Worm (Caenorhabditis elegans): Measurements from ENCODE around the gene T24C4.10.

T24C4.10 gene

ce11 chrIII:873432-873831, 17.6 kb downstream of the T24C4.10 start, which contains the start of gene clc-19:
clc-19 (minus strand) TSS chrIII:873566.
- TF ChIP-seq jun-1 (tag; optimal IDR thresholded peaks at IDR 0.05) (no peak), pha-4 (tag; optimal IDR thresholded peaks at IDR 0.05) (no peak), pqm-1 (tag; optimal IDR thresholded peaks at IDR 0.05) (peak; percentile 90), elt-2 (tag; optimal IDR thresholded peaks at IDR 0.05) (peak; percentile 30)

- TF ChIP-seq sea-2 (GFP tag; optimal IDR thresholded peaks at IDR 0.05), result no peak
- no peak for TF ChIP-seq lin-39 (tag; optimal IDR thresholded peaks at IDR 0.05)
- TF ChIP-seq nhr-11 (tag; optimal IDR thresholded peaks at IDR 0.05), result no peak
- no peak for TF ChIP-seq elt-2 (tag; optimal IDR thresholded peaks at IDR 0.05)
- TF ChIP-seq R02D3.7 (tag; optimal IDR thresholded peaks at IDR 0.05), result no peak
- no peak for TF ChIP-seq egl-27 (tag; optimal IDR thresholded peaks at IDR 0.05)
- TF ChIP-seq nhr-76 (tag; optimal IDR thresholded peaks at IDR 0.05), result no peak
- no peak for TF ChIP-seq elt-1 (tag; optimal IDR thresholded peaks at IDR 0.05)
- TF ChIP-seq elt-3 (tag; optimal IDR thresholded peaks at IDR 0.05), result no peak
- no peak for TF ChIP-seq nhr-23 (tag; optimal IDR thresholded peaks at IDR 0.05)
- no peak for TF ChIP-seq nhr-28 (tag; optimal IDR thresholded peaks at IDR 0.05)
- TF ChIP-seq nhr-237 (tag; optimal IDR thresholded peaks at IDR 0.05), result no peak
- no peak for TF ChIP-seq nfya-1 (tag; optimal IDR thresholded peaks at IDR 0.05; ENCODE audit: insufficient read depth)
- TF ChIP-seq hmg-11 (tag; optimal IDR thresholded peaks at IDR 0.05), result no peak
- no peak for TF ChIP-seq fkh-10 (GFP tag; optimal IDR thresholded peaks at IDR 0.05)
- TF ChIP-seq mdl-1 (tag; optimal IDR thresholded peaks at IDR 0.05), result no peak
Measured at ce11 chrIII:872373-872772, 18.7 kb downstream of the T24C4.10 start, which contains the start of the genes T24C4.3 and clc-20. T24C4.3 (minus strand) TSS chrIII:872473. clc-20 (plus strand) TSS chrIII:872583.

ce11 chrIII:870555-870954, 20.5 kb downstream of the T24C4.10 start:
- TF ChIP-seq mml-1 (tag; optimal IDR thresholded peaks at IDR 0.05), result no peak
- no peak for TF ChIP-seq nhr-25 (tag; optimal IDR thresholded peaks at IDR 0.05)
- TF ChIP-seq pha-4 (tag; optimal IDR thresholded peaks at IDR 0.05), result no peak
- no peak for TF ChIP-seq sea-2 (GFP tag; optimal IDR thresholded peaks at IDR 0.05)
- no peak for TF ChIP-seq pqm-1 (tag; optimal IDR thresholded peaks at IDR 0.05)
- no peak for TF ChIP-seq egl-27 (tag; optimal IDR thresholded peaks at IDR 0.05)
- TF ChIP-seq egl-5 (tag; optimal IDR thresholded peaks at IDR 0.05), result no peak
- no peak for TF ChIP-seq nhr-28 (tag; optimal IDR thresholded peaks at IDR 0.05)
- TF ChIP-seq aly-2 (tag; optimal IDR thresholded peaks at IDR 0.05), result no peak
- no peak for TF ChIP-seq mdl-1 (tag; optimal IDR thresholded peaks at IDR 0.05)
- no peak for TF ChIP-seq nhr-23 (tag; optimal IDR thresholded peaks at IDR 0.05)
- TF ChIP-seq lin-15B (tag; optimal IDR thresholded peaks at IDR 0.05), result no peak
- no peak for TF ChIP-seq unc-62 (GFP tag; optimal IDR thresholded peaks at IDR 0.05)
- no peak for TF ChIP-seq lsy-12 (tag; optimal IDR thresholded peaks at IDR 0.05)
- TF ChIP-seq daf-12 (tag; optimal IDR thresholded peaks at IDR 0.05), result no peak

- TF ChIP-seq zag-1 (tag; optimal IDR thresholded peaks at IDR 0.05), result no peak
- TF ChIP-seq R02D3.7 (tag; optimal IDR thresholded peaks at IDR 0.05), result no peak
- no peak for TF ChIP-seq elt-2 (tag; optimal IDR thresholded peaks at IDR 0.05)
- no peak for TF ChIP-seq aly-2 (tag; optimal IDR thresholded peaks at IDR 0.05)
- no peak for TF ChIP-seq ztf-4 (tag; optimal IDR thresholded peaks at IDR 0.05)
- no peak for TF ChIP-seq nhr-25 (tag; optimal IDR thresholded peaks at IDR 0.05)
- TF ChIP-seq eor-1 (tag; optimal IDR thresholded peaks at IDR 0.05), result no peak
- TF ChIP-seq ama-1 (optimal IDR thresholded peaks at IDR 0.05), result no peak
- no peak for TF ChIP-seq nfya-1 (tag; optimal IDR thresholded peaks at IDR 0.05; ENCODE audit: insufficient read depth)
Measured at ce11 chrIII:869869-870268, 21.2 kb downstream of the T24C4.10 start, which contains the start of gene T24C4.2. T24C4.2 (minus strand) TSS chrIII:869969.

- TF ChIP-seq pha-4 (tag; optimal IDR thresholded peaks at IDR 0.05) (no peak), nhr-12 (tag; optimal IDR thresholded peaks at IDR 0.05) (no peak), nhr-67 (tag; optimal IDR thresholded peaks at IDR 0.05) (no peak), jun-1 (tag; optimal IDR thresholded peaks at IDR 0.05) (no peak), nhr-28 (tag; optimal IDR thresholded peaks at IDR 0.05) (no peak), pqm-1 (tag; optimal IDR thresholded peaks at IDR 0.05) (no peak), hmg-11 (tag; optimal IDR thresholded peaks at IDR 0.05) (no peak), ZK546.5 (tag; optimal IDR thresholded peaks at IDR 0.05) (no peak), fkh-10 (GFP tag; optimal IDR thresholded peaks at IDR 0.05) (no peak), ceh-9 (tag; optimal IDR thresholded peaks at IDR 0.05) (no peak), daf-12 (tag; optimal IDR thresholded peaks at IDR 0.05) (no peak), zag-1 (tag; optimal IDR thresholded peaks at IDR 0.05) (no peak), R02D3.7 (tag; optimal IDR thresholded peaks at IDR 0.05) (no peak), aly-2 (tag; optimal IDR thresholded peaks at IDR 0.05) (no peak), ztf-11 (tag; optimal IDR thresholded peaks at IDR 0.05) (no peak), ceh-16 (tag; optimal IDR thresholded peaks at IDR 0.05) (no peak)
Measured at ce11 chrIII:868866-869265, 22.2 kb downstream of the T24C4.10 start.

Measured in whole organism, L3 larva.